Worm (Caenorhabditis elegans) whole organism, L1 larva: ENCODE results near the gene Y44A6D.5.
A peak's percentile ranks its signal among the peaks of the same experiment; 100 is the strongest.

ENCODE experiments used
- C04F5.9 ChIP-seq: sonication (generic microtip); optimal IDR thresholded peaks from 2 replicates; lab custom pipeline; 2016; ENCODE audit warnings: missing genetic modification characterization, missing compliant biosample characterization
- F16B12.6 ChIP-seq: fragments of 150-350 bp; optimal IDR thresholded peaks from 2 replicates; lab custom pipeline; 2014; ENCODE audit warnings: missing biosample characterization, missing genetic modification characterization
- ceh-82 ChIP-seq, 3 experiments: fragments of 150-350 bp in 1 of 3; sonication (generic microtip) in 2 of 3; optimal IDR thresholded peaks; 2 replicates each; lab custom pipeline; 2014 to 2017; ENCODE audit warnings: missing biosample characterization in 3 of 3, missing genetic modification characterization in 3 of 3
- ceh-88 ChIP-seq: fragments of 200-800 bp; sonication (Bioruptor generic); IDR thresholded peaks from 2 replicates; pipeline ENCODE4 v1.3.6; 2022; ENCODE audit warnings: missing genetic modification characterization, missing compliant biosample characterization
- ceh-90 ChIP-seq: sonication (generic microtip); optimal IDR thresholded peaks from 2 replicates; lab custom pipeline; 2016; ENCODE audit warnings: missing genetic modification characterization, missing compliant biosample characterization
- ces-1 ChIP-seq: fragments of 150-350 bp; optimal IDR thresholded peaks from 2 replicates; lab custom pipeline; 2014; ENCODE audit warnings: missing biosample characterization, missing genetic modification reagents, missing genetic modification characterization
- dsc-1 ChIP-seq: sonication (generic microtip); optimal IDR thresholded peaks from 2 replicates; lab custom pipeline; 2016; ENCODE audit warnings: mild to moderate bottlenecking, missing genetic modification characterization, missing compliant biosample characterization
- efl-1 ChIP-seq, 4 experiments: fragments of 150-350 bp; optimal IDR thresholded peaks in 3 of 4; peaks in 1 of 4; 1 replicate in 1 of 4; 2 replicates in 3 of 4; lab custom pipeline; 2014; ENCODE audit warnings: missing biosample characterization in 2 of 4, missing genetic modification characterization in 2 of 4, missing genetic modification reagents in 2 of 4
- egl-13 ChIP-seq: sonication (generic microtip); optimal IDR thresholded peaks from 2 replicates; lab custom pipeline; 2016; ENCODE audit warnings: missing genotype, missing genetic modification reagents, missing genetic modification characterization, missing compliant biosample characterization
- elt-2 ChIP-seq: sonication (generic microtip); optimal IDR thresholded peaks from 2 replicates; lab custom pipeline; 2016; ENCODE audit warnings: missing genetic modification characterization, mild to moderate bottlenecking, inconsistent platforms, missing compliant biosample characterization, missing genetic modification reagents
- elt-3 ChIP-seq, 6 experiments: fragments of 150-350 bp in 1 of 6; sonication (generic microtip); optimal IDR thresholded peaks; 2 replicates each; lab custom pipeline; 2017 to 2018; ENCODE audit warnings: missing biosample characterization in 6 of 6, missing genetic modification characterization in 6 of 6, inconsistent platforms in 1 of 6
- fkh-8 ChIP-seq: sonication (generic microtip); optimal IDR thresholded peaks from 2 replicates; lab custom pipeline; 2016; ENCODE audit warnings: mild to moderate bottlenecking, missing genetic modification characterization, missing compliant biosample characterization
- fos-1 ChIP-seq: fragments of 150-350 bp; optimal IDR thresholded peaks from 2 replicates; lab custom pipeline; 2014; ENCODE audit warnings: missing biosample characterization, missing genetic modification characterization
- hlh-17 ChIP-seq: fragments of 200-800 bp; sonication (Bioruptor generic); optimal IDR thresholded peaks from 2 replicates; lab custom pipeline; 2018; ENCODE audit warnings: missing genetic modification characterization, mild to moderate bottlenecking, missing compliant biosample characterization, moderate library complexity, borderline replicate concordance
- hlh-4 ChIP-seq: sonication (generic microtip); optimal IDR thresholded peaks from 2 replicates; lab custom pipeline; 2016; ENCODE audit warnings: mild to moderate bottlenecking, missing genetic modification characterization, missing compliant biosample characterization
- hpl-2 ChIP-seq: fragments of 150-350 bp; optimal IDR thresholded peaks from 2 replicates; lab custom pipeline; 2014; ENCODE audit warnings: missing biosample characterization, missing genetic modification reagents, missing genetic modification characterization
- irx-1 ChIP-seq: sonication (generic microtip); optimal IDR thresholded peaks from 2 replicates; lab custom pipeline; 2016; ENCODE audit warnings: missing genetic modification characterization, missing compliant biosample characterization
- jun-1 ChIP-seq: fragments of 150-350 bp; optimal IDR thresholded peaks from 2 replicates; lab custom pipeline; 2014; ENCODE audit warnings: missing biosample characterization, missing genetic modification reagents, missing genetic modification characterization
- lin-14 ChIP-seq: fragments of 200-800 bp; sonication (Bioruptor generic); optimal IDR thresholded peaks from 2 replicates; lab custom pipeline; 2018; ENCODE audit warnings: mild to moderate bottlenecking, missing genetic modification characterization, moderate library complexity, missing compliant biosample characterization
- lin-15B ChIP-seq: fragments of 150-350 bp; sonication (generic microtip); optimal IDR thresholded peaks from 3 replicates; lab custom pipeline; 2014; ENCODE audit warnings: missing biosample characterization, missing genetic modification characterization
- lin-35 ChIP-seq, 2 experiments: fragments of 150-350 bp; optimal IDR thresholded peaks; 2 replicates each; lab custom pipeline; 2014; ENCODE audit warnings: missing biosample characterization in 2 of 2, missing genetic modification characterization in 2 of 2, missing genetic modification reagents in 2 of 2
- lsy-2 ChIP-seq, 2 experiments: fragments of 150-350 bp; optimal IDR thresholded peaks; 2 replicates each; lab custom pipeline; 2014; ENCODE audit warnings: missing biosample characterization in 2 of 2, missing genetic modification characterization in 2 of 2
- mab-9 ChIP-seq: fragments of 200-800 bp; sonication (Bioruptor generic); IDR thresholded peaks from 2 replicates; pipeline ENCODE4 v1.3.6; 2022; ENCODE audit warnings: missing genetic modification reagents, missing genetic modification characterization, missing compliant biosample characterization
- mef-2 ChIP-seq: fragments of 150-350 bp; optimal IDR thresholded peaks from 2 replicates; lab custom pipeline; 2014; ENCODE audit warnings: missing biosample characterization, missing genetic modification characterization
- nhr-11 ChIP-seq: fragments of 150-350 bp; optimal IDR thresholded peaks from 2 replicates; lab custom pipeline; 2014; ENCODE audit warnings: missing biosample characterization, missing genetic modification characterization
- nhr-19 ChIP-seq: fragments of 200-800 bp; sonication (Bioruptor generic); conservative IDR thresholded peaks from 2 replicates; pipeline ENCODE4 v1.3.6; 2022; ENCODE audit warnings: missing genetic modification characterization, missing compliant biosample characterization
- nhr-20 ChIP-seq: sonication (generic microtip); optimal IDR thresholded peaks from 2 replicates; lab custom pipeline; 2016; ENCODE audit warnings: mild to moderate bottlenecking, missing genetic modification characterization, missing compliant biosample characterization
- nhr-237 ChIP-seq: fragments of 150-350 bp; optimal IDR thresholded peaks from 2 replicates; lab custom pipeline; 2014; ENCODE audit warnings: missing biosample characterization, missing genetic modification characterization
- nhr-47 ChIP-seq: sonication (generic microtip); optimal IDR thresholded peaks from 2 replicates; lab custom pipeline; 2016; ENCODE audit warnings: mild to moderate bottlenecking, missing genetic modification characterization, moderate library complexity, missing compliant biosample characterization
- nhr-71 ChIP-seq: sonication (generic microtip); optimal IDR thresholded peaks from 2 replicates; lab custom pipeline; 2016; ENCODE audit warnings: mild to moderate bottlenecking, missing genetic modification characterization, moderate library complexity, missing compliant biosample characterization
- nhr-76 ChIP-seq: sonication (generic microtip); optimal IDR thresholded peaks from 2 replicates; lab custom pipeline; 2017; ENCODE audit warnings: missing biosample characterization, missing genetic modification characterization
- nhr-77 ChIP-seq: fragments of 150-350 bp; optimal IDR thresholded peaks from 2 replicates; lab custom pipeline; 2014; ENCODE audit warnings: missing biosample characterization, missing genetic modification characterization
- nhr-84 ChIP-seq: sonication (generic microtip); optimal IDR thresholded peaks from 2 replicates; lab custom pipeline; 2017; ENCODE audit warnings: missing biosample characterization, missing genetic modification characterization
- nhr-85 ChIP-seq: sonication (generic microtip); peaks from one replicate; lab custom pipeline; 2016; ENCODE audit warnings: missing genetic modification characterization, inconsistent platforms, missing compliant biosample characterization
- pax-3 ChIP-seq: fragments of 200-800 bp; sonication (Bioruptor generic); optimal IDR thresholded peaks from 2 replicates; lab custom pipeline; 2018; ENCODE audit warnings: mild to moderate bottlenecking, missing genetic modification characterization, moderate library complexity, missing compliant biosample characterization
- rnt-1 ChIP-seq: sonication (generic microtip); optimal IDR thresholded peaks from 2 replicates; lab custom pipeline; 2016; ENCODE audit warnings: mild to moderate bottlenecking, missing genetic modification characterization, moderate library complexity, missing compliant biosample characterization
- snpc-4 ChIP-seq: fragments of 150-350 bp; optimal IDR thresholded peaks from 2 replicates; lab custom pipeline; 2014; ENCODE audit warnings: missing biosample characterization, missing genetic modification characterization
- sox-4 ChIP-seq: sonication (generic microtip); optimal IDR thresholded peaks from 2 replicates; lab custom pipeline; 2016; ENCODE audit warnings: missing genetic modification characterization, missing compliant biosample characterization
- swsn-7 ChIP-seq: sonication (generic microtip); optimal IDR thresholded peaks from 2 replicates; lab custom pipeline; 2016; ENCODE audit warnings: missing genetic modification characterization, missing compliant biosample characterization
- tbx-2 ChIP-seq: sonication (generic microtip); optimal IDR thresholded peaks from 2 replicates; lab custom pipeline; 2016; ENCODE audit warnings: missing genetic modification characterization, missing compliant biosample characterization
- unc-62 ChIP-seq: fragments of 150-350 bp; optimal IDR thresholded peaks from 2 replicates; lab custom pipeline; 2014; ENCODE audit warnings: missing biosample characterization, missing genetic modification reagents, missing genetic modification characterization
- unc-86 ChIP-seq: sonication (generic microtip); optimal IDR thresholded peaks from 2 replicates; lab custom pipeline; 2016; ENCODE audit warnings: missing genetic modification characterization, missing compliant biosample characterization
- zip-4 ChIP-seq: fragments of 200-800 bp; sonication (Bioruptor generic); optimal IDR thresholded peaks from 2 replicates; lab custom pipeline; 2018; ENCODE audit warnings: mild to moderate bottlenecking, missing genetic modification characterization, moderate library complexity, missing compliant biosample characterization

Y44A6D.5 gene

DNA sequence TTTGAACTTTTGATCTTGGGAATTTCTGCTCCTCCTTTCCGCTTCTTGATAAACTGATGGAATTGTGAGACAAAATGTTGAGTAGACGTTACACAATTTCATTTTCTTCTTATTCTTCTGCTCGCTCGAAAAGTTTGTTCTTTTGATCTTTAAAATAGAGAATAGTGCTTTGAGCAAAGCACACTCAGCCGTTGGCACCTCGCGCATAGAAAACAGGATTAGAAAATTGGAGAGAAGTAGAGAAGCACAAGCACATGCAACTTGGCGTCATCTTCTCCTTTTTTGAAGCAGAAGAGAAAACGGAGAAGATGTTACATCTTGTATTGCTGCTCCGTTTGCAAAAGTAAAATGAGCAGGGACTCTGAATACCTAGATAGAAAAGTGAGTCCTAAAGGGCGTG lies 20.6 kb downstream of the Y44A6D.5 start (continued):
- TF ChIP-seq fkh-8 (tag; lab: Kevin White, UChicago) (peak; percentile 93), elt-3 (tag; optimal IDR thresholded peaks at IDR 0.05; lab: Kevin White, UChicago) (no peak), C04F5.9 (no peak), zip-4 (no peak), lin-15B (tag; lab: Kevin White, UChicago) (no peak)

DNA sequence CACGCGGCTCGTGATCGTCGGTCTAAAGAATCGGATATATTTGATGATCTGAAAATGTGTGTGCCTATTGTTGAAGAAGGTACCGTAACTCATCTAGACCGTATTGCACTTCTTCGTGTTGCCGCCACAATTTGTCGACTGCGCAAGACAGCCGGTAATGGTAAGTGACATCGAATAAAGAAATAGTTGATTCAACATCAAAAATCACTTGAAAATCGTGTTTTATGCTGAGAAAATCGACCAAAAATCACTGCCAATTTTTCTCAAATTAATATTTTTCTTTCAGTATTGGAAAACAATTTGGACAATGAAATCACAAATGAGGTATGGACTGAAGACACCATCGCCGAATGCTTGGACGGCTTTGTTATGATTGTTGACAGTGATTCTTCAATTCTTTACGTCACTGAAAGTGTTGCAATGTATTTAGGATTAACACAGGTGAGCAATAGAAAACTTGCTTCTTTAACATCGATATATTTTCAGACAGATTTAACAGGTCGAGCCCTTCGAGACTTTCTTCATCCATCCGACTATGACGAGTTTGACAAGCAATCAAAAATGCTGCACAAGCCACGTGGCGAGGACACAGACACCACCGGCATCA lies 21.4 kb downstream of the Y44A6D.5 start:
- TF ChIP-seq efl-1 (optimal IDR thresholded peaks at IDR 0.05; lab: Kevin White, UChicago) (no peak), efl-1 (GFP tag; optimal IDR thresholded peaks at IDR 0.05 in 1 of 2; lab: Kevin White, UChicago) (peak in 1 of 2 experiments; percentile 54), nhr-84 (no peak), unc-62 (GFP tag; lab: Kevin White, UChicago) (peak; percentile 27)

DNA sequence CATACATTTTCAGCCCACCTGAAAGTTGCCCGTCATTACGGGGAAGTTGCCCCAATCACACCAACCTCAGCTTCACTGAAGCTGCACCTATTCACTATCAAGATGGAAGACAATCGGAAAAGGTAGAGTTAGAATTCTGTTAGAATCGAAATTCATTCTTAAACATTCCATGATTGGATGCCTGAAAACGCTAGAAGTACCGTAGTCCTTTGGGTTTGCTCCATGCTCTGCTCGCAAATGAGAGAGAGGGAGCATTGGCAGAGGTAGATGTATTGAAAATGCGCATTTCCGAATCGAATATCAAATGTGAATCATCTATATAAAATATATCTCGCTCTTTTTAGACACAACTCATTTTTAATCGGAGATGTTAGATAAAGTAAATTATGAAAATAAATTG lies 22.4 kb downstream of the Y44A6D.5 start, which contains the start of gene hif-1:
TSS of gene hif-1 (plus strand) at position 8 of the 400 bp plus-strand sequence.
- peak; percentile 31 for TF ChIP-seq egl-13
- no peak for TF ChIP-seq unc-86
- TF ChIP-seq F16B12.6 = no peak
- TF ChIP-seq lsy-2 (tag; optimal IDR thresholded peaks at IDR 0.05; lab: Kevin White, UChicago) = peak in 1 of 2 experiments; percentile 57
- peak; percentile 13 for TF ChIP-seq rnt-1
- TF ChIP-seq nhr-237 (tag; lab: Kevin White, UChicago) = no peak
- no peak for TF ChIP-seq ces-1 (GFP tag; lab: Kevin White, UChicago)

DNA sequence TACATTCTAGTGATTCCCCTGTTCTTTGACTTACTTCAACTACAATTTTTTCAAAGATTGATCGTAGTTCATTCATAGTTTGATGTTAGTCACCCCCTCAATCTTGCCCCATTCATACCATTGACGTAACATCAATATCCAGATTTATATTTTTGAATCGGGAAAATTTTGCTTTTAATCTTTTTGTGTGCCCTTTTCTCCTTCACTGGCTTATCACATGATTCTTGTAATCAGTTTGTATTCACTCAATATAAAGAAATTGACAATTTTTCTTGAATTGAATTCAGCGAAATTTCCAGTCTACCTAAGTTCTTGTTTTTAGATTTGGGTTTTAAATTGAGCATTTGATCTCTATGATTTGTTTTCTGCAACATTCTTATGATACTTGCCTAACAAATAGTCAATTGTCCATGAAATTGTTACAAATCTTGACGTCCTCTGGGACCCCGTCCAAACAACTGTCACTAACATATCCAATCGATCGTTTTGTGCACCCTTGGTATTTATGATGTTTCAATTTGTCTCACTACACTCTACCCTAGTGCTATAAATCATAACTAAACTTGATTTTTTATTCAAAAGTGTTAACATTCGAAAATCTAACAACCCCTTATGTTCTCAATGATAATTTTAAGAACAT lies 23.0 kb downstream of the Y44A6D.5 start:
- TF ChIP-seq nhr-76 (tag; lab: Kevin White, UChicago) (no peak), nhr-85 (tag; lab: Kevin White, UChicago) (peak; percentile 75), fos-1 (peak; percentile 38), lin-15B (tag; lab: Kevin White, UChicago) (no peak), rnt-1 (peak; percentile 58), elt-3 (tag; optimal IDR thresholded peaks at IDR 0.05; lab: Kevin White, UChicago) (no peak), hlh-4 (tag; lab: Kevin White, UChicago) (no peak), nhr-11 (tag; lab: Kevin White, UChicago) (no peak), nhr-71 (tag; lab: Kevin White, UChicago) (peak; percentile 57), lin-35 (GFP tag; optimal IDR thresholded peaks at IDR 0.05; lab: Kevin White, UChicago) (no peak), ceh-88 (GFP tag; lab: Robert Waterston, UW) (no peak), zip-4 (no peak), nhr-84 (no peak), ceh-82 (tag; optimal IDR thresholded peaks at IDR 0.05; lab: Kevin White, UChicago) (no peak), snpc-4 (no peak), irx-1 (tag; lab: Kevin White, UChicago) (peak; percentile 1), hlh-17 (no peak), sox-4 (tag; lab: Kevin White, UChicago) (peak; percentile 78), dsc-1 (tag; lab: Kevin White, UChicago) (peak; percentile 80), pax-3 (peak; percentile 42), nhr-237 (tag; lab: Kevin White, UChicago) (no peak), elt-2 (no peak), fkh-8 (tag; lab: Kevin White, UChicago) (peak; percentile 68), mef-2 (tag; lab: Kevin White, UChicago) (no peak), hpl-2 (no peak), jun-1 (tag; lab: Kevin White, UChicago) (no peak), lsy-2 (tag; optimal IDR thresholded peaks at IDR 0.05; lab: Kevin White, UChicago) (peak in 1 of 2 experiments; percentile 13), swsn-7 (peak; percentile 27), nhr-47 (peak; percentile 23), tbx-2 (tag; lab: Kevin White, UChicago) (no peak), lin-14 (GFP tag; lab: Kevin White, UChicago) (peak; percentile 25), nhr-77 (tag; lab: Kevin White, UChicago) (no peak), ceh-90 (no peak), mab-9 (GFP tag; lab: Robert Waterston, UW) (no peak), unc-86 (no peak), nhr-19 (peak; percentile 29), F16B12.6 (no peak), nhr-20 (tag; lab: Kevin White, UChicago) (peak; percentile 48)
